Fruit fly (Drosophila melanogaster) whole organism, pupa: ENCODE data around the gene tbc.

Experiments
- CG10348 ChIP-seq: fragments of 200-800 bp; sonication (Bioruptor generic); IDR thresholded peaks from 2 replicates; pipeline ENCODE4 v1.3.6; 2022; ENCODE audit warnings: missing biosample characterization, missing genetic modification characterization
- CG12605 ChIP-seq: fragments of 200-800 bp; sonication (Bioruptor generic); IDR thresholded peaks from 2 replicates; pipeline ENCODE4 v1.3.6; 2022; ENCODE audit warnings: missing biosample characterization, missing genetic modification characterization
- CG13204 ChIP-seq: fragments of 200-800 bp; sonication (Bioruptor generic); optimal IDR thresholded peaks from 2 replicates; lab custom pipeline; 2018; ENCODE audit warnings: missing biosample characterization, mild to moderate bottlenecking, missing genetic modification characterization, moderate library complexity
- CG14655 ChIP-seq: fragments of 200-800 bp; sonication (Bioruptor generic); optimal IDR thresholded peaks from 3 replicates; lab custom pipeline; 2017; ENCODE audit warnings: mild to moderate bottlenecking, missing biosample characterization, missing genetic modification reagents, missing genetic modification characterization
- CG15710 ChIP-seq: fragments of 200-800 bp; sonication (Bioruptor generic); optimal IDR thresholded peaks from 2 replicates; lab custom pipeline; 2018; ENCODE audit warnings: missing biosample characterization, mild to moderate bottlenecking, missing genetic modification characterization, moderate library complexity
- CG17806 ChIP-seq: fragments of 200-800 bp; sonication (Bioruptor generic); optimal IDR thresholded peaks from 2 replicates; lab custom pipeline; 2018; ENCODE audit warnings: missing biosample characterization, mild to moderate bottlenecking, missing genetic modification characterization, moderate library complexity
- CG32121 ChIP-seq: fragments of 200-800 bp; sonication (Bioruptor generic); IDR thresholded peaks from 2 replicates; pipeline ENCODE4 v1.3.6; 2022; ENCODE audit warnings: missing biosample characterization, missing genetic modification characterization
- CG34367 ChIP-seq: fragments of 200-800 bp; sonication (Bioruptor generic); optimal IDR thresholded peaks from 2 replicates; lab custom pipeline; 2018; ENCODE audit warnings: missing biosample characterization, mild to moderate bottlenecking, missing genetic modification characterization
- CG4496 ChIP-seq: fragments of 200-800 bp; sonication (Bioruptor generic); IDR thresholded peaks from 3 replicates; pipeline ENCODE4 v1.3.6; 2022; ENCODE audit warnings: missing biosample characterization, missing genetic modification characterization
- CG8159 ChIP-seq: fragments of 200-800 bp; sonication (Bioruptor generic); optimal IDR thresholded peaks from 3 replicates; lab custom pipeline; 2018; ENCODE audit warnings: missing biosample characterization, mild to moderate bottlenecking, missing genetic modification characterization, moderate library complexity
- CG8301 ChIP-seq: fragments of 200-800 bp; sonication (Bioruptor generic); optimal IDR thresholded peaks from 2 replicates; lab custom pipeline; 2018; ENCODE audit warnings: missing biosample characterization, mild to moderate bottlenecking, missing genetic modification characterization
- CG9948 ChIP-seq: fragments of 200-800 bp; sonication (Bioruptor generic); optimal IDR thresholded peaks from 2 replicates; lab custom pipeline; 2018; ENCODE audit warnings: missing biosample characterization, mild to moderate bottlenecking, missing genetic modification characterization, moderate library complexity
- D1 ChIP-seq: fragments of 200-800 bp; sonication (Bioruptor generic); optimal IDR thresholded peaks from 2 replicates; lab custom pipeline; 2018; ENCODE audit warnings: missing biosample characterization, mild to moderate bottlenecking, missing genetic modification characterization, moderate library complexity
- EcR ChIP-seq: fragments of 200-800 bp; sonication (Bioruptor generic); optimal IDR thresholded peaks from 3 replicates; lab custom pipeline; 2019; ENCODE audit warnings: missing biosample characterization, missing genetic modification characterization, mild to moderate bottlenecking, moderate library complexity, missing genetic modification reagents
- Ets98B ChIP-seq: fragments of 200-800 bp; sonication (Bioruptor generic); IDR thresholded peaks from 2 replicates; pipeline ENCODE4 v1.3.6; 2022; ENCODE audit warnings: missing biosample characterization, missing genetic modification characterization
- Pif1A ChIP-seq: fragments of 200-800 bp; sonication (Bioruptor generic); optimal IDR thresholded peaks from 3 replicates; lab custom pipeline; 2016; ENCODE audit warnings: missing biosample characterization, missing genetic modification characterization
- Pif1B ChIP-seq: fragments of 200-800 bp; sonication (Bioruptor generic); optimal IDR thresholded peaks from 3 replicates; lab custom pipeline; 2016; ENCODE audit warnings: missing biosample characterization, missing genetic modification characterization
- Snoo ChIP-seq: fragments of 200-800 bp; sonication (Bioruptor generic); optimal IDR thresholded peaks from 3 replicates; lab custom pipeline; 2017; ENCODE audit warnings: missing biosample characterization, mild to moderate bottlenecking, missing genetic modification characterization, inconsistent platforms
- fd96Ca ChIP-seq: fragments of 200-800 bp; sonication (Bioruptor generic); IDR thresholded peaks from 3 replicates; pipeline ENCODE4 v1.3.6; 2022; ENCODE audit warnings: missing biosample characterization, missing genetic modification characterization
- gl ChIP-seq: fragments of 200-800 bp; sonication (Bioruptor generic); optimal IDR thresholded peaks from 2 replicates; lab custom pipeline; 2018; ENCODE audit warnings: missing biosample characterization, mild to moderate bottlenecking, missing genetic modification characterization
- rn ChIP-seq: fragments of 200-800 bp; sonication (Bioruptor generic); IDR thresholded peaks from 2 replicates; pipeline ENCODE4 v1.3.6; 2022; ENCODE audit warnings: missing biosample characterization, missing genetic modification characterization

The tbc gene

DNA sequence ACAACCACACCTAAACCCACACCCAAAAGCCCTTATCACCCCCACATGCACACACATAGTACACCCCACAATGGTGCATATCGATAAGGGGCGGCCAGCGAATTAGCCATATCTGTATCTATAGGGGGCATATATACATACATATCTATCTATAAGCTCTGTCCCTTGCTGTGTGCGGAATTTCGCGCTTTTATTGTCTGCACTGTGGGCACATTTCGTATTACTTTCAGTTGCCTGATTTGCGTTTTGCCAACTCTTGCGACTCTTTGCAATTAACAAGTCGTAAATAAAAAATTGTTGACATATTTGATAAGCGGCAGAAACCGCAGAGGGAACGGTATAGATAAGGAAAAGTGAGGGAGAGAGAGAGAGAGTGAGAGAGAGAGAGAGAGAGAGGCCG lies 32.3 kb downstream of the tbc start:
- no peak for TF ChIP-seq D1
- TF ChIP-seq rn (GFP tag; lab: Robert Waterston, UW): no peak
- TF ChIP-seq Ets98B (GFP tag; lab: Robert Waterston, UW): no peak
- TF ChIP-seq CG9948: no peak
- TF ChIP-seq CG15710 (tag; lab: Kevin White, UChicago): no peak
- TF ChIP-seq gl (tag; lab: Kevin White, UChicago): no peak
- TF ChIP-seq EcR (GFP tag; lab: Kevin White, UChicago): no peak
- no peak for TF ChIP-seq CG34367
- TF ChIP-seq Pif1B: no peak
- TF ChIP-seq CG10348 (GFP tag; lab: Robert Waterston, UW): no peak
- no peak for TF ChIP-seq CG14655 (GFP tag; lab: Kevin White, UChicago)
- no peak for TF ChIP-seq CG32121 (GFP tag; lab: Robert Waterston, UW)
- TF ChIP-seq CG13204 (GFP tag; lab: Kevin White, UChicago): no peak
- TF ChIP-seq CG8159: no peak
- no peak for TF ChIP-seq fd96Ca (GFP tag; lab: Robert Waterston, UW)
- no peak for TF ChIP-seq CG4496
- TF ChIP-seq CG17806: no peak
- TF ChIP-seq, all 21 proteins: peak for 0

dm6 chrX:20482790-20483564 lies 33.8 kb downstream of the tbc start:
- TF ChIP-seq CG8301 (peak; percentile 56), CG12605 (GFP tag; lab: Robert Waterston, UW) (no peak), Pif1A (GFP tag; lab: Kevin White, UChicago) (peak; percentile 51), CG8159 (peak; percentile 78), CG15710 (tag; lab: Kevin White, UChicago) (peak; percentile 63), fd96Ca (GFP tag; lab: Robert Waterston, UW) (peak; percentile 54; the same call in 2 of the 3 replicates), CG4496 (peak; percentile 46; the same call in 1 of the 3 replicates), D1 (no peak), gl (tag; lab: Kevin White, UChicago) (no peak), Ets98B (GFP tag; lab: Robert Waterston, UW) (no peak), CG13204 (GFP tag; lab: Kevin White, UChicago) (no peak), CG32121 (GFP tag; lab: Robert Waterston, UW) (peak; percentile 66), EcR (GFP tag; lab: Kevin White, UChicago) (peak; percentile 45), Pif1B (peak; percentile 54), CG9948 (peak; percentile 58), CG34367 (peak; percentile 29), CG14655 (GFP tag; lab: Kevin White, UChicago) (peak; percentile 72), CG17806 (peak; percentile 63)

DNA sequence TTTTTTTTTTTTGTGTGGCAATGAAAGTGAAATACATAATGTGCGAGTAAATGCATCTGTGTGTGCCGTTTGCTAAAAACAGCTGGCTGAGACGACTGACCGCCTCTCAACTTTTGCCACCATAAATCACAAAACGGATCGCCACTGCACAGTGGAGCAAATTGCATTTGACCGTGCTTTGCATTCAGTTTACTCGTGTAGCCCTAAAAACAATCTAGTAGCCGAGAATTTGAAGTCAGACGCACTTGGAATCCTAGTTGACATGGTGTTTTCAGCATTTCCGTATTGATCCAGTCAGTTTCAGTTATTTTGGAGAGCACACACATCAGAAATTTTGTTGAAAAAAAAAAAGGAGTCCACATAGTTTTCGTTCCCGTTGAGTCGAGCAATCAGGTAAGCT lies 36.7 kb downstream of the tbc start, which contains the start of gene CG15461:
TSS of gene CG15461 (plus strand) at position 301 of the 400 bp plus-strand sequence.
- TF ChIP-seq CG32121 (GFP tag; lab: Robert Waterston, UW) (no peak), CG17806 (no peak), CG12605 (GFP tag; lab: Robert Waterston, UW) (no peak), EcR (GFP tag; lab: Kevin White, UChicago) (no peak), D1 (no peak)
- TF ChIP-seq, all 21 proteins: peak for 0

DNA sequence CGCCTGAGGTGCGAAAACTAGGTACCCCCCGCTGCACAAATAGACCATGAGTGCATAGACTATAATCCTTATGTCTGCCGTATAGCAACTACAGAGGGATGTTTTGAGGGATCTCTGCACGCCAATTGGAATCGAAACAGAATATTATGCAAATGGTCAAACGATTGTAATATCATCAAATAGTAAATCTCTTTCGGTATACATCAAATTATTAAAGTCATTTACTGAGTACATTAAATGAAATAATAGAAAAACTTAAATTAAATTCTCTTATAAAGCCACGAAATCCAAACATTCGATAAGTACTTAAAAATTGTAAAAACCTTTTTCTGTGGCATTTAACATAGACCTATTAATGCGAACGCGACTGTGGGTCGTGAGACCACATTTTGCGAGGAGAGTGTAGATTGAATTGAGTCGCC lies 39.6 kb downstream of the tbc start:
- peak; percentile 31 for TF ChIP-seq CG34367
- TF ChIP-seq Ets98B (GFP tag; lab: Robert Waterston, UW): 0 out of 2 replicates have a peak, but pooled peaks have one; percentile 32
- no peak for TF ChIP-seq CG12605 (GFP tag; lab: Robert Waterston, UW)
- no peak for TF ChIP-seq CG4496
- peak; percentile 58 for TF ChIP-seq Snoo
- no peak for TF ChIP-seq gl (tag; lab: Kevin White, UChicago)
- peak; percentile 60; the same call in 1 of the 3 replicates for TF ChIP-seq fd96Ca (GFP tag; lab: Robert Waterston, UW)
- TF ChIP-seq CG15710 (tag; lab: Kevin White, UChicago): peak; percentile 66
- TF ChIP-seq CG13204 (GFP tag; lab: Kevin White, UChicago): peak; percentile 25
- peak; percentile 64 for TF ChIP-seq CG9948
- TF ChIP-seq EcR (GFP tag; lab: Kevin White, UChicago): no peak
- TF ChIP-seq CG8159: peak; percentile 78
- peak; percentile 45 for TF ChIP-seq D1
- TF ChIP-seq CG8301: peak; percentile 81
- TF ChIP-seq Pif1A (GFP tag; lab: Kevin White, UChicago): peak; percentile 72
- TF ChIP-seq CG32121 (GFP tag; lab: Robert Waterston, UW): no peak
- peak; percentile 70 for TF ChIP-seq Pif1B
- TF ChIP-seq CG17806: peak; percentile 61
- TF ChIP-seq CG14655 (GFP tag; lab: Kevin White, UChicago): peak; percentile 85

DNA sequence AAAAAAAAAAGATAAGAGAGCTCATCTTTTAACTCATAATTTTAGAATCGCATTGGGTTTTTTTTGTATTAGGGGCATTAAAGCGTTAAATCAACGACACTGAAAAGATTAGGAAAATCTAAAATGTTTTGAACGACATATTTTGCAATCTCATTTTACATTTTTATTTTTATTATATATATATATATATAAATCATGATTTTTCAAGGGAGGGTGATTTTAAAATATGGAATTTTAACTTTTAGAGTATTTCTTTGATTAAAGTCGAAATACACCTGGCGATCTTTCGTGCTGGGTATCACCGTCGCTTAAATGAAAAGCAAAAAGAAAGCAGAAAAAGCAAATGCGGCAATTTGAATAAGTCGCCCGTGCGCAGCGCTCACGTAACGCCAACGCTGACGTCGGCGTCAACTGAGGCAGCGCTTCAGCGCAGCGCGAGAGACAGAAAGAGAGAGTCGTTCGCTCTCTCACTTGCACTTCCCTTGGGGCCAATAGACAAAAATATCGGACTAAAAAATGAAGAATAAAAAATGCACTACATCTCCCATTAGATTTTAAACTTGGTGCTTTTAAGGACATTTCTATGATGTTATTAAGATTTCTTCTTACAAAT lies 40.4 kb downstream of the tbc start:
- TF ChIP-seq Snoo (peak; percentile 33), fd96Ca (GFP tag; lab: Robert Waterston, UW) (no peak), CG15710 (tag; lab: Kevin White, UChicago) (no peak), CG4496 (no peak; the same call in 2 of the 3 replicates), CG10348 (GFP tag; lab: Robert Waterston, UW) (no peak), rn (GFP tag; lab: Robert Waterston, UW) (no peak), Pif1A (GFP tag; lab: Kevin White, UChicago) (no peak), gl (tag; lab: Kevin White, UChicago) (no peak), CG12605 (GFP tag; lab: Robert Waterston, UW) (no peak), CG9948 (peak; percentile 33), Pif1B (no peak), CG13204 (GFP tag; lab: Kevin White, UChicago) (no peak), D1 (no peak), CG14655 (GFP tag; lab: Kevin White, UChicago) (peak; percentile 10)
